Fruit fly (Drosophila melanogaster): ENCODE measurements around the gene PIG-K.

PIG-K gene

DNA sequence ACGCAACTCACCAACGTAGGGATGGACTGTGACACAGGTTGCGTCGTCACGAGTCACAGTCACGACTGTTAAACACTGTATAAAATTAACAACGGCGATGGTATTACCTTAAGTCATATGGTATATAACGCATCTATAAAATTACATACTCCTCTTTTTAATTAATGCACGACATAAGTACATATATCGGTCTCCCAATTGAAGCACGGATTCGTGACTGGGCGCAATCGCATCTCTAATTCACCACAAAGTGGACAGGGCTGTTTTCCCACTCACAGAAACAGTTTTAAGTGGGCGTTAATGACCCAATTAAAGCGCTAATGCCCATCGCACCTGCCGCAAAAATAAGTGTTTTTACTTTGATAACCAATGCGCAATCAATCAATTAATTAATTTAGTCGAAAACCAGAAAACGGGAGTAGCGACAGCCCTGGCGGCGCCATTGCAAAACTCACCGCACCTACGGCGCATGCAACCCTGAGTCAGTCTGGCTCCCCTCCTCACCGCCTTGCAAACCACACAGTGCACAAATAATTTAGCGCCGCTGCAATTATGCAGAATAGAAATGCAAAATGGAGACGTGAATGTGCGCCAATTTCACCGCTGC, 32.3 kb upstream of the PIG-K start, which contains the start of gene CG4313 (continued):
- TF ChIP-seq CG7839 (tag; optimal IDR thresholded peaks at IDR 0.05) = peak; percentile 74
- TF ChIP-seq CG4707 (GFP tag; optimal IDR thresholded peaks at IDR 0.05) = peak; percentile 31
- TF ChIP-seq Fer2 (tag; optimal IDR thresholded peaks at IDR 0.05) = peak; percentile 50
- peak; percentile 95 for TF ChIP-seq row (GFP tag; IDR thresholded peaks at IDR 0.05)
- TF ChIP-seq CG7372 (GFP tag; IDR thresholded peaks at IDR 0.05) = peak; percentile 79
- TF ChIP-seq unc-4 (GFP tag; IDR thresholded peaks at IDR 0.05; ENCODE audit: partially characterized antibody) = peak; percentile 86
- TF ChIP-seq gt (GFP tag; IDR thresholded peaks at IDR 0.05) = 0 out of 2 replicates have a peak, but pooled peaks have one; percentile 54
- no peak for TF ChIP-seq ash1 (GFP tag; optimal IDR thresholded peaks at IDR 0.05)
- TF ChIP-seq vfl (GFP tag; optimal IDR thresholded peaks at IDR 0.05) = peak; percentile 31
- TF ChIP-seq CG6175 (GFP tag; IDR thresholded peaks at IDR 0.05) = no peak
- TF ChIP-seq CG11085 (GFP tag; IDR thresholded peaks at IDR 0.05) = peak; percentile 67
- peak; percentile 7 for TF ChIP-seq Hmx (GFP tag; optimal IDR thresholded peaks at IDR 0.05)
- no peak for TF ChIP-seq sima (GFP tag; optimal IDR thresholded peaks at IDR 0.05)
- TF ChIP-seq CG2678 (tag; optimal IDR thresholded peaks at IDR 0.05) = peak; percentile 78
- peak; percentile 60 for TF ChIP-seq CG8944 (GFP tag; optimal IDR thresholded peaks at IDR 0.05)
- TF ChIP-seq disco-r (GFP tag; optimal IDR thresholded peaks at IDR 0.05) = peak; percentile 61
- TF ChIP-seq H15 (GFP tag; IDR thresholded peaks at IDR 0.05) = 0 out of 3 replicates have a peak, but pooled peaks have one; percentile 54

DNA sequence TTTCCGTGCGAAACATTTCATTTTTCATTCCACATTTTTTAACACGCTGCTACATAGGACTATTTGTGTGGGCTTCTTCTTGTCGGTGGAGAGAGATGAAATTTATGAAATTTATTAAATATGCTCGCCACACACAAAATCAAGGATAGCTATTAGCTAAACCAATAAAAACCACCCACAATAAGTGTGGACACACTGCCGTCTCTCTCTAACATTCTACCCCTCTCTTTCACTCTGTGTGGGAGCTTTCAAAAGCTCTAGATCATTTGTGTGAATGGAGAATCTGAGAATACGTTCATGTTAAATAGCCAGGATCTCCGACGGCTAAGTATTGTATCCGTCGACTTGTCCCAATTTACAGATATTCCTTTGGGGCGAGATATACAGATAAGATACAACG, 28.4 kb upstream of the PIG-K start:
- TF ChIP-seq trh (GFP tag; optimal IDR thresholded peaks at IDR 0.05) (no peak), Atf3 (GFP tag; optimal IDR thresholded peaks at IDR 0.05) (no peak), Hr39 (optimal IDR thresholded peaks at IDR 0.05) (no peak), vnd (GFP tag; IDR thresholded peaks at IDR 0.05; ENCODE audit: partially characterized antibody) (no peak), wdn (GFP tag; IDR thresholded peaks at IDR 0.05) (no peak), bcd (GFP tag; optimal IDR thresholded peaks at IDR 0.05) (no peak), seq (GFP tag; IDR thresholded peaks at IDR 0.05) (no peak), CG4404 (GFP tag; IDR thresholded peaks at IDR 0.05) (no peak), Optix (GFP tag; IDR thresholded peaks at IDR 0.05) (no peak), CG12769 (tag; optimal IDR thresholded peaks at IDR 0.05) (peak; percentile 5), pho (GFP tag; optimal IDR thresholded peaks at IDR 0.05) (no peak), CG18476 (GFP tag; optimal IDR thresholded peaks at IDR 0.05) (no peak), Neu2 (GFP tag; optimal IDR thresholded peaks at IDR 0.05; ENCODE audit: borderline replicate concordance) (no peak), CG7372 (GFP tag; IDR thresholded peaks at IDR 0.05) (no peak), CG2889 (GFP tag; IDR thresholded peaks at IDR 0.05) (no peak), tna (GFP tag; IDR thresholded peaks at IDR 0.05; ENCODE audit: partially characterized antibody) (no peak), sr (GFP tag; IDR thresholded peaks at IDR 0.05) (peak; percentile 74; the same call in 2 of the 3 replicates), vvl (GFP tag; IDR thresholded peaks at IDR 0.05) (no peak), CG2199 (GFP tag; IDR thresholded peaks at IDR 0.05) (no peak), Nf-YB (GFP tag; optimal IDR thresholded peaks at IDR 0.05) (peak; percentile 73), Hsf (GFP tag; optimal IDR thresholded peaks at IDR 0.05) (no peak), unc-4 (GFP tag; IDR thresholded peaks at IDR 0.05; ENCODE audit: partially characterized antibody) (no peak), CG5180 (GFP tag; optimal IDR thresholded peaks at IDR 0.05) (no peak), CG32767 (GFP tag; IDR thresholded peaks at IDR 0.05) (no peak), nerfin-1 (tag; optimal IDR thresholded peaks at IDR 0.05) (no peak), CG10321 (GFP tag; IDR thresholded peaks at IDR 0.05) (peak; percentile 77), usp (GFP tag; optimal IDR thresholded peaks at IDR 0.05) (no peak), CG16863 (GFP tag; optimal IDR thresholded peaks at IDR 0.05) (no peak), dpn (GFP tag; optimal IDR thresholded peaks at IDR 0.05) (no peak), peb (GFP tag; IDR thresholded peaks at IDR 0.05) (no peak), Nf-YC (tag; optimal IDR thresholded peaks at IDR 0.05) (peak; percentile 83), CG11696 (GFP tag; IDR thresholded peaks at IDR 0.05) (no peak), Dbx (GFP tag; IDR thresholded peaks at IDR 0.05) (no peak), wek (GFP tag; optimal IDR thresholded peaks at IDR 0.05) (no peak), sd (tag; optimal IDR thresholded peaks at IDR 0.05) (peak; percentile 22), CG11398 (GFP tag; optimal IDR thresholded peaks at IDR 0.05) (no peak)
